Worm (Caenorhabditis elegans) whole organism, L4 larva: ENCODE results near the gene T03F6.6.

Experiments used
- dmd-9 ChIP-seq: fragments of 200-800 bp; sonication (Bioruptor generic); IDR thresholded peaks from 2 replicates; pipeline ENCODE4 v1.3.6; 2022; ENCODE audit warnings: missing genetic modification reagents, missing genetic modification characterization, missing compliant biosample characterization
- hif-1 ChIP-seq, 2 experiments: sonication (generic microtip); optimal IDR thresholded peaks; 2 replicates each; lab custom pipeline; 2016 to 2017; ENCODE audit warnings: missing compliant biosample characterization in 2 of 2, missing genetic modification characterization in 2 of 2, missing genetic modification reagents in 2 of 2, missing genotype in 2 of 2, mild to moderate bottlenecking in 1 of 2
- pha-4 ChIP-seq, 2 experiments: fragments of 150-350 bp in 1 of 2; fragments of 200-800 bp in 1 of 2; sonication (Bioruptor generic) in 1 of 2; IDR thresholded peaks in 1 of 2; optimal IDR thresholded peaks in 1 of 2; 2 replicates each; pipeline versions ENCODE4 v1.3.6 to Lab custom; 2014 to 2022; ENCODE audit warnings: missing genetic modification characterization in 2 of 2, missing genetic modification reagents in 2 of 2, missing biosample characterization in 1 of 2, missing compliant biosample characterization in 1 of 2

ce11 chrIII:13343562-13344139, 36.4 kb downstream of the T03F6.6 start:
- TF ChIP-seq hif-1 (tag; optimal IDR thresholded peaks at IDR 0.05; lab: Kevin White, UChicago) (no peak), pha-4 (GFP tag; IDR thresholded peaks at IDR 0.05; lab: Robert Waterston, UW) (no peak), pha-4 (tag; optimal IDR thresholded peaks at IDR 0.05; lab: Kevin White, UChicago) (no peak), dmd-9 (GFP tag; lab: Robert Waterston, UW) (no peak)
